Worm (Caenorhabditis elegans) whole organism, early embryonic: ENCODE measurements around the gene ZK892.5.

Source experiments
- B0310.2 ChIP-seq: sonication (generic microtip); optimal IDR thresholded peaks from 2 replicates; lab custom pipeline; 2016; ENCODE audit warnings: mild to moderate bottlenecking, missing genetic modification characterization, missing compliant biosample characterization
- F13C5.2 ChIP-seq: sonication (generic microtip); optimal IDR thresholded peaks from 2 replicates; lab custom pipeline; 2017; ENCODE audit warnings: mild to moderate bottlenecking, missing genetic modification characterization, inconsistent platforms, missing compliant biosample characterization
- aly-1 ChIP-seq: sonication (generic microtip); optimal IDR thresholded peaks from 2 replicates; lab custom pipeline; 2016; ENCODE audit warnings: missing genetic modification characterization, missing compliant biosample characterization
- ama-1 ChIP-seq: fragments of 150-350 bp; optimal IDR thresholded peaks from 2 replicates; lab custom pipeline; 2014
- ceh-13 ChIP-seq: fragments of 200-800 bp; sonication (Bioruptor generic); optimal IDR thresholded peaks from 2 replicates; lab custom pipeline; 2018; ENCODE audit warnings: mild to moderate bottlenecking, missing genetic modification characterization, missing compliant biosample characterization
- ceh-36 ChIP-seq: sonication (generic microtip); optimal IDR thresholded peaks from 2 replicates; lab custom pipeline; 2016; ENCODE audit warnings: missing genetic modification characterization, inconsistent platforms, missing compliant biosample characterization
- ets-7 ChIP-seq: sonication (generic microtip); optimal IDR thresholded peaks from 2 replicates; lab custom pipeline; 2016; ENCODE audit warnings: missing genotype, missing genetic modification characterization, missing compliant biosample characterization
- flt-1 ChIP-seq: fragments of 200-800 bp; sonication (Bioruptor generic); IDR thresholded peaks from 2 replicates; pipeline ENCODE4 v1.3.6; 2022; ENCODE audit warnings: missing genetic modification characterization, missing compliant biosample characterization
- hmbx-1 ChIP-seq: sonication (generic microtip); optimal IDR thresholded peaks from 2 replicates; lab custom pipeline; 2016; ENCODE audit warnings: mild to moderate bottlenecking, missing genetic modification characterization, missing compliant biosample characterization
- hmg-4 ChIP-seq: fragments of 200-800 bp; sonication (Bioruptor generic); optimal IDR thresholded peaks from 2 replicates; lab custom pipeline; 2018; ENCODE audit warnings: mild to moderate bottlenecking, missing genetic modification characterization, missing compliant biosample characterization
- hnd-1 ChIP-seq: sonication (generic microtip); optimal IDR thresholded peaks from 2 replicates; lab custom pipeline; 2016; ENCODE audit warnings: missing genetic modification characterization, missing compliant biosample characterization
- pes-1 ChIP-seq: fragments of 200-800 bp; sonication (Bioruptor generic); IDR thresholded peaks from 2 replicates; pipeline ENCODE4 v1.3.6; 2022; ENCODE audit warnings: missing genetic modification reagents, missing genetic modification characterization, missing compliant biosample characterization
- scrt-1 ChIP-seq: fragments of 200-800 bp; sonication (Bioruptor generic); IDR thresholded peaks from 2 replicates; pipeline ENCODE4 v1.3.6; 2022; ENCODE audit warnings: missing genetic modification characterization, missing compliant biosample characterization
- sea-1 ChIP-seq: fragments of 200-800 bp; sonication (Bioruptor generic); conservative IDR thresholded peaks from 2 replicates; pipeline ENCODE4 v1.3.6; 2022; ENCODE audit warnings: missing genetic modification characterization, missing compliant biosample characterization
- tbx-11 ChIP-seq: fragments of 200-800 bp; sonication (Bioruptor generic); IDR thresholded peaks from 2 replicates; pipeline ENCODE4 v1.3.6; 2022; ENCODE audit warnings: missing genetic modification characterization, missing compliant biosample characterization
- tbx-37 ChIP-seq: fragments of 200-800 bp; sonication (Bioruptor generic); conservative IDR thresholded peaks from 2 replicates; pipeline ENCODE4 v1.3.6; 2022; ENCODE audit warnings: missing genetic modification reagents, missing genetic modification characterization, missing compliant biosample characterization
- tra-4 ChIP-seq: sonication (generic microtip); optimal IDR thresholded peaks from 2 replicates; lab custom pipeline; 2017; ENCODE audit warnings: missing genetic modification characterization, missing compliant biosample characterization

The ZK892.5 gene

ce11 chrII:10039799-10040198, 31.8 kb downstream of the ZK892.5 start, which contains the start of gene let-268:
let-268 (minus strand) TSS chrII:10039980.
- TF ChIP-seq tbx-11 (GFP tag; lab: Robert Waterston, UW) (no peak), ceh-36 (tag; lab: Kevin White, UChicago) (no peak)

ce11 chrII:10040834-10041233, 32.8 kb downstream of the ZK892.5 start, which contains the start of gene ogr-2:
ogr-2 (plus strand) TSS chrII:10041134.
- TF ChIP-seq scrt-1 (no peak), aly-1 (tag; lab: Kevin White, UChicago) (no peak), tra-4 (no peak), hmbx-1 (no peak), ama-1 (no peak), F13C5.2 (tag; lab: Kevin White, UChicago) (no peak), sea-1 (GFP tag; lab: Robert Waterston, UW) (no peak), tbx-11 (GFP tag; lab: Robert Waterston, UW) (no peak), ceh-36 (tag; lab: Kevin White, UChicago) (no peak), pes-1 (GFP tag; lab: Robert Waterston, UW) (no peak), tbx-37 (no peak), hmg-4 (no peak), ets-7 (no peak), ceh-13 (no peak), hnd-1 (no peak), flt-1 (no peak), B0310.2 (tag; lab: Kevin White, UChicago) (no peak)

ce11 chrII:10044961-10045360, 36.9 kb downstream of the ZK892.5 start, which contains the start of the genes F52H3.11 and bath-38:
F52H3.11 (minus strand) TSS chrII:10045163.
bath-38 (minus strand) TSS chrII:10045270.
- TF ChIP-seq hmg-4 (no peak), F13C5.2 (tag; lab: Kevin White, UChicago) (peak; percentile 30)

ce11 chrII:10045670-10046069, 37.7 kb downstream of the ZK892.5 start:
- no peak for TF ChIP-seq tra-4
- TF ChIP-seq aly-1 (tag; lab: Kevin White, UChicago), result no peak
- no peak for TF ChIP-seq ceh-36 (tag; lab: Kevin White, UChicago)
- no peak for TF ChIP-seq pes-1 (GFP tag; lab: Robert Waterston, UW)
- no peak for TF ChIP-seq hmbx-1
- TF ChIP-seq B0310.2 (tag; lab: Kevin White, UChicago), result no peak

- TF ChIP-seq aly-1 (tag; lab: Kevin White, UChicago) (no peak), sea-1 (GFP tag; lab: Robert Waterston, UW) (no peak), F13C5.2 (tag; lab: Kevin White, UChicago) (no peak), ets-7 (no peak), flt-1 (no peak), ceh-36 (tag; lab: Kevin White, UChicago) (no peak), hnd-1 (no peak), ceh-13 (no peak)
Observed at ce11 chrII:10048568-10048967, 40.6 kb downstream of the ZK892.5 start, which contains the start of gene flp-4. flp-4 (plus strand) TSS chrII:10048868.

ce11 chrII:10051485-10051884, 43.5 kb downstream of the ZK892.5 start:
- TF ChIP-seq hnd-1 (no peak), ceh-36 (tag; lab: Kevin White, UChicago) (no peak), pes-1 (GFP tag; lab: Robert Waterston, UW) (no peak), tbx-37 (no peak), ama-1 (no peak), aly-1 (tag; lab: Kevin White, UChicago) (no peak), tra-4 (no peak), scrt-1 (no peak), F13C5.2 (tag; lab: Kevin White, UChicago) (no peak), B0310.2 (tag; lab: Kevin White, UChicago) (no peak), sea-1 (GFP tag; lab: Robert Waterston, UW) (no peak), hmg-4 (no peak), ets-7 (no peak), hmbx-1 (no peak), tbx-11 (GFP tag; lab: Robert Waterston, UW) (no peak)

ce11 chrII:10056545-10057038, 48.6 kb downstream of the ZK892.5 start, which contains the start of gene C18D1.2:
C18D1.2 (plus strand) TSS chrII:10056988.
- no peak for TF ChIP-seq aly-1 (tag; lab: Kevin White, UChicago)
- TF ChIP-seq flt-1, result no peak
- no peak for TF ChIP-seq hmg-4
